Fruit fly (Drosophila melanogaster): ENCODE measurements around the gene CG12111.

Gene CG12111

DNA sequence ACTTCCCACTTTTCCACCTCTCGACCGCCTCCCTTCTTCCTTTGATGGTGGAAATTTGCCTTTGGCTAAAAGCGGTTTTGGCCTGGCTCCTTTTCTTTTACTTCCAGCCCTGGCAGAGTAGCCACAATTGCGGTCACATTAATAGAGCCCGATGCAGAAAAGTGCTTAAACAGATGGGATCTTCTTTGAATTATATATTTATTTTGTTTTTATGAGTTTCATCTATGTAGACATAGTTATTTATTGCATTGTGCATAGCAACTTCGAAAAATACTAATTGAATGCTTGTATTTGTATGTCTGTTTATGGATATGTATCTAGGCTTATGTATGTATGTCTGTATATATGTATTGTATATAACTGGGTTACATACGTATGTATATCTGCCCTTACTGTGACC lies 28.8 kb downstream of the CG12111 start (continued):
- TF ChIP-seq gem (tag; optimal IDR thresholded peaks at IDR 0.05) (peak; percentile 75), Lpt (GFP tag; optimal IDR thresholded peaks at IDR 0.05) (no peak), HHEX (GFP tag; optimal IDR thresholded peaks at IDR 0.05) (peak; percentile 60), Adf1 (GFP tag; IDR thresholded peaks at IDR 0.05) (peak; percentile 18; the same call in 1 of the 2 replicates), Hsf (GFP tag; optimal IDR thresholded peaks at IDR 0.05) (peak; percentile 9), CG17328 (GFP tag; IDR thresholded peaks at IDR 0.05) (peak; percentile 29; the same call in 1 of the 2 replicates), Oli (tag; optimal IDR thresholded peaks at IDR 0.05) (peak; percentile 59), caup (GFP tag; optimal IDR thresholded peaks at IDR 0.05; ENCODE audit: severe bottlenecking) (peak; percentile 61), Med (GFP tag) (peak; percentile 79), CG17568 (GFP tag; optimal IDR thresholded peaks at IDR 0.05) (peak; percentile 64), vvl (GFP tag; IDR thresholded peaks at IDR 0.05) (peak; percentile 64), ttk (GFP tag; IDR thresholded peaks at IDR 0.05) (peak; percentile 46; the same call in 1 of the 2 replicates), Fer3 (tag; optimal IDR thresholded peaks at IDR 0.05) (peak; percentile 71), CG11696 (GFP tag; IDR thresholded peaks at IDR 0.05) (peak; percentile 72), Xrp1 (GFP tag; IDR thresholded peaks at IDR 0.05) (peak; percentile 61; the same call in 1 of the 2 replicates), stwl (tag; optimal IDR thresholded peaks at IDR 0.05) (no peak), trh (GFP tag; optimal IDR thresholded peaks at IDR 0.05) (no peak), az2 (GFP tag; optimal IDR thresholded peaks at IDR 0.05) (peak; percentile 19), Nf-YB (GFP tag; optimal IDR thresholded peaks at IDR 0.05) (peak; percentile 27), CG18476 (GFP tag; optimal IDR thresholded peaks at IDR 0.05) (peak; percentile 2), bab2 (GFP tag; optimal IDR thresholded peaks at IDR 0.05) (peak; percentile 3), CG4730 (GFP tag; IDR thresholded peaks at IDR 0.05) (0 out of 2 replicates have a peak, but pooled peaks have one; percentile 21), sisA (GFP tag; IDR thresholded peaks at IDR 0.05) (peak; percentile 52), CG1233 (GFP tag; optimal IDR thresholded peaks at IDR 0.05) (peak; percentile 41), CG12155 (GFP tag; optimal IDR thresholded peaks at IDR 0.05) (peak; percentile 11), CG31224 (GFP tag; IDR thresholded peaks at IDR 0.05) (no peak), org-1 (GFP tag; optimal IDR thresholded peaks at IDR 0.05) (peak; percentile 45), Spps (tag; optimal IDR thresholded peaks at IDR 0.05) (no peak), Asciz (GFP tag; optimal IDR thresholded peaks at IDR 0.05) (peak; percentile 48), usp (GFP tag; optimal IDR thresholded peaks at IDR 0.05) (no peak), shn (GFP tag; optimal IDR thresholded peaks at IDR 0.05) (no peak), CG6854 (GFP tag; optimal IDR thresholded peaks at IDR 0.05) (peak; percentile 62), CG14965 (GFP tag; optimal IDR thresholded peaks at IDR 0.05; ENCODE audit: borderline replicate concordance) (no peak), lmd (GFP tag; IDR thresholded peaks at IDR 0.05) (peak; percentile 56), seq (GFP tag; IDR thresholded peaks at IDR 0.05) (peak; percentile 35; the same call in 1 of the 2 replicates), dm (GFP tag; optimal IDR thresholded peaks at IDR 0.05) (no peak), Sox100B (GFP tag; optimal IDR thresholded peaks at IDR 0.05) (peak; percentile 16), tin (GFP tag; optimal IDR thresholded peaks at IDR 0.05) (peak; percentile 25), cg (GFP tag; optimal IDR thresholded peaks at IDR 0.05) (no peak), pfk (GFP tag; optimal IDR thresholded peaks at IDR 0.05) (no peak), tap (tag; optimal IDR thresholded peaks at IDR 0.05) (peak; percentile 42), CG32772 (GFP tag; IDR thresholded peaks at IDR 0.05) (0 out of 2 replicates have a peak, but pooled peaks have one; percentile 12), CG18599 (GFP tag; optimal IDR thresholded peaks at IDR 0.05) (peak; percentile 90), CG13296 (GFP tag; optimal IDR thresholded peaks at IDR 0.05) (peak; percentile 44), Hmr (GFP tag; optimal IDR thresholded peaks at IDR 0.05) (peak; percentile 82), CG10267 (tag; optimal IDR thresholded peaks at IDR 0.05) (peak; percentile 38), CG18262 (tag; optimal IDR thresholded peaks at IDR 0.05) (peak; percentile 41), MBD-R2 (GFP tag; IDR thresholded peaks at IDR 0.05) (peak; percentile 20; the same call in 1 of the 2 replicates), Meics (GFP tag; optimal IDR thresholded peaks at IDR 0.05) (peak; percentile 82), HLH54F (GFP tag; optimal IDR thresholded peaks at IDR 0.05) (no peak), nerfin-1 (tag; optimal IDR thresholded peaks at IDR 0.05) (peak; percentile 14)

All from whole organism, embryonic.